Fruit fly (Drosophila melanogaster) whole organism, embryonic: Measurements from ENCODE around the gene CG17097.

Experiments used
- CG12769 ChIP-seq: fragments of 200-800 bp; sonication (Bioruptor generic); optimal IDR thresholded peaks from 2 replicates; lab custom pipeline; 2019; ENCODE audit warnings: missing biosample characterization, mild to moderate bottlenecking, missing genetic modification characterization, moderate library complexity
- CG13296 ChIP-seq: fragments of 200-800 bp; sonication (Bioruptor generic); optimal IDR thresholded peaks from 3 replicates; lab custom pipeline; 2018; ENCODE audit warnings: missing biosample characterization, mild to moderate bottlenecking, missing genetic modification characterization
- CG14050 ChIP-seq: fragments of 200-800 bp; sonication (Bioruptor generic); IDR thresholded peaks from 3 replicates; pipeline ENCODE4 v1.3.6; 2022; ENCODE audit warnings: missing biosample characterization, missing genetic modification characterization
- CG15696 ChIP-seq: fragments of 200-800 bp; sonication (Bioruptor generic); optimal IDR thresholded peaks from 2 replicates; lab custom pipeline; 2019; ENCODE audit warnings: missing biosample characterization, mild to moderate bottlenecking, missing genetic modification characterization, moderate library complexity
- CG16813 ChIP-seq: fragments of 200-800 bp; sonication (Bioruptor generic); IDR thresholded peaks from 3 replicates; pipeline ENCODE4 v1.3.6; 2022; ENCODE audit warnings: missing biosample characterization, missing genetic modification characterization; ENCODE audit not compliant: partially characterized antibody
- CG16815 ChIP-seq: fragments of 200-800 bp; sonication (Bioruptor generic); optimal IDR thresholded peaks from 3 replicates; lab custom pipeline; 2017; ENCODE audit warnings: missing biosample characterization, mild to moderate bottlenecking, missing genetic modification characterization
- CG2120 ChIP-seq: fragments of 200-800 bp; sonication (Bioruptor generic); optimal IDR thresholded peaks from 3 replicates; lab custom pipeline; 2016; ENCODE audit warnings: missing biosample characterization, missing genetic modification characterization
- CG2129 ChIP-seq: fragments of 200-800 bp; sonication (Bioruptor generic); IDR thresholded peaks from 2 replicates; pipeline ENCODE4 v1.3.6; 2022; ENCODE audit warnings: missing biosample characterization, missing genetic modification characterization; ENCODE audit not compliant: partially characterized antibody
- CG2678 ChIP-seq: fragments of 200-800 bp; sonication (Bioruptor generic); optimal IDR thresholded peaks from 3 replicates; lab custom pipeline; 2019; ENCODE audit warnings: missing biosample characterization, mild to moderate bottlenecking, missing genetic modification characterization, moderate library complexity
- CG30403 ChIP-seq: fragments of 200-800 bp; sonication (Bioruptor generic); optimal IDR thresholded peaks from 3 replicates; lab custom pipeline; 2016; ENCODE audit warnings: missing biosample characterization, missing genetic modification characterization
- CG32532 ChIP-seq: fragments of 200-800 bp; sonication (Bioruptor generic); IDR thresholded peaks from 2 replicates; pipeline ENCODE4 v1.3.6; 2022; ENCODE audit warnings: missing biosample characterization, missing genetic modification characterization
- CG3281 ChIP-seq: fragments of 200-800 bp; sonication (Bioruptor generic); optimal IDR thresholded peaks from 3 replicates; lab custom pipeline; 2017; ENCODE audit warnings: missing biosample characterization, mild to moderate bottlenecking, missing genetic modification characterization
- CG6654 ChIP-seq: fragments of 200-800 bp; sonication (Bioruptor generic); optimal IDR thresholded peaks from 2 replicates; lab custom pipeline; 2017; ENCODE audit warnings: missing biosample characterization, mild to moderate bottlenecking, missing genetic modification characterization
- CG7786 ChIP-seq: fragments of 200-800 bp; sonication (Bioruptor generic); optimal IDR thresholded peaks from 2 replicates; lab custom pipeline; 2016; ENCODE audit warnings: missing biosample characterization, missing genetic modification characterization
- CG9932 ChIP-seq: fragments of 200-800 bp; sonication (Bioruptor generic); IDR thresholded peaks from 2 replicates; pipeline ENCODE4 v1.3.6; 2022; ENCODE audit warnings: missing biosample characterization, missing genetic modification characterization
- CHES-1-like ChIP-seq: fragments of 200-800 bp; sonication (Bioruptor generic); optimal IDR thresholded peaks from 2 replicates; lab custom pipeline; 2016; ENCODE audit warnings: missing biosample characterization, missing genetic modification characterization
- D19B ChIP-seq: fragments of 200-800 bp; sonication (Bioruptor generic); optimal IDR thresholded peaks from 2 replicates; lab custom pipeline; 2017; ENCODE audit warnings: missing biosample characterization, mild to moderate bottlenecking, missing genetic modification characterization
- E2f1 ChIP-seq: fragments of 200-800 bp; sonication (Bioruptor generic); IDR thresholded peaks from 2 replicates; pipeline ENCODE4 v1.3.6; 2022; ENCODE audit warnings: missing biosample characterization, missing genetic modification characterization
- Ets65A ChIP-seq: fragments of 200-800 bp; sonication (Bioruptor generic); peaks from one replicate; lab custom pipeline; 2016; ENCODE audit warnings: missing biosample characterization, missing genetic modification characterization
- Hsf ChIP-seq: fragments of 200-800 bp; sonication (Bioruptor generic); optimal IDR thresholded peaks from 3 replicates; lab custom pipeline; 2016; ENCODE audit warnings: missing biosample characterization, missing genetic modification characterization
- Med ChIP-seq: fragments of 200-800 bp; sonication (Bioruptor generic); peaks from one replicate; lab custom pipeline; 2016; ENCODE audit warnings: missing biosample characterization, missing genetic modification characterization, mild to moderate bottlenecking, inconsistent platforms, moderate library complexity
- Meics ChIP-seq: fragments of 200-800 bp; sonication (Bioruptor generic); optimal IDR thresholded peaks from 2 replicates; lab custom pipeline; 2017; ENCODE audit warnings: missing biosample characterization, mild to moderate bottlenecking, missing genetic modification characterization
- NFAT ChIP-seq: fragments of 200-800 bp; sonication (Bioruptor generic); IDR thresholded peaks from 2 replicates; pipeline ENCODE4 v1.3.6; 2022; ENCODE audit warnings: missing biosample characterization, missing genetic modification characterization
- Rx ChIP-seq: fragments of 200-800 bp; sonication (Bioruptor generic); IDR thresholded peaks from 2 replicates; pipeline ENCODE4 v1.3.6; 2022; ENCODE audit warnings: missing biosample characterization, missing genetic modification characterization
- Usf ChIP-seq: fragments of 200-800 bp; sonication (Bioruptor generic); optimal IDR thresholded peaks from 2 replicates; lab custom pipeline; 2017; ENCODE audit warnings: missing genotype, missing biosample characterization, missing genetic modification characterization
- Xrp1 ChIP-seq: fragments of 200-800 bp; sonication (Bioruptor generic); IDR thresholded peaks from 2 replicates; pipeline ENCODE4 v1.3.6; 2022; ENCODE audit warnings: missing biosample characterization, missing genetic modification characterization
- ab ChIP-seq: fragments of 200-800 bp; sonication (Bioruptor generic); optimal IDR thresholded peaks from 2 replicates; lab custom pipeline; 2016; ENCODE audit warnings: missing biosample characterization, missing genetic modification characterization
- al ChIP-seq: fragments of 200-800 bp; sonication (Bioruptor generic); IDR thresholded peaks from 2 replicates; pipeline ENCODE4 v1.3.6; 2022; ENCODE audit warnings: missing biosample characterization, missing genetic modification characterization
- bcd ChIP-seq: fragments of 200-800 bp; sonication (Bioruptor generic); optimal IDR thresholded peaks from 2 replicates; lab custom pipeline; 2017; ENCODE audit warnings: missing biosample characterization, mild to moderate bottlenecking, missing genetic modification characterization
- dysf ChIP-seq: fragments of 200-800 bp; sonication (Bioruptor generic); IDR thresholded peaks from 3 replicates; pipeline ENCODE4 v1.3.6; 2022; ENCODE audit warnings: missing biosample characterization, missing genetic modification characterization
- gem ChIP-seq: fragments of 200-800 bp; sonication (Bioruptor generic); optimal IDR thresholded peaks from 2 replicates; lab custom pipeline; 2019; ENCODE audit warnings: missing biosample characterization, mild to moderate bottlenecking, missing genetic modification characterization, moderate library complexity
- grau ChIP-seq: fragments of 200-800 bp; optimal IDR thresholded peaks from 3 replicates; lab custom pipeline; 2019; ENCODE audit warnings: missing biosample characterization, mild to moderate bottlenecking, missing genetic modification characterization, moderate library complexity
- gro ChIP-seq: fragments of 200-800 bp; sonication (Bioruptor generic); optimal IDR thresholded peaks from 2 replicates; lab custom pipeline; 2016; ENCODE audit warnings: missing biosample characterization, missing genetic modification characterization
- lab ChIP-seq: fragments of 200-800 bp; sonication (Bioruptor generic); optimal IDR thresholded peaks from 3 replicates; lab custom pipeline; 2017; ENCODE audit warnings: missing biosample characterization, missing genetic modification characterization, mild to moderate bottlenecking, moderate library complexity, missing genetic modification reagents
- lilli ChIP-seq: fragments of 200-800 bp; sonication (Bioruptor generic); optimal IDR thresholded peaks from 3 replicates; lab custom pipeline; 2016; ENCODE audit warnings: missing biosample characterization, missing genetic modification characterization
- lola ChIP-seq, 3 experiments: fragments of >200 bp in 2 of 3; fragments of 200-800 bp in 1 of 3; sonication (Bioruptor generic) in 1 of 3; optimal IDR thresholded peaks; 2 replicates each; lab custom pipeline; 2017 to 2019; ENCODE audit warnings: missing biosample characterization in 3 of 3, missing genetic modification characterization in 3 of 3, mild to moderate bottlenecking in 1 of 3, moderate library complexity in 1 of 3
- mirr ChIP-seq: fragments of 200-800 bp; sonication (Bioruptor generic); optimal IDR thresholded peaks from 3 replicates; lab custom pipeline; 2018; ENCODE audit warnings: missing biosample characterization, mild to moderate bottlenecking, missing genetic modification characterization
- prd ChIP-seq, 3 experiments: fragments of >200 bp in 2 of 3; fragments of 200-800 bp in 1 of 3; sonication (Bioruptor generic) in 1 of 3; optimal IDR thresholded peaks in 2 of 3; IDR thresholded peaks in 1 of 3; 2 replicates in 2 of 3; 3 replicates in 1 of 3; pipeline versions ENCODE4 v1.3.6 to Lab custom; 2017 to 2022; ENCODE audit warnings: missing biosample characterization in 1 of 3, missing genetic modification characterization in 1 of 3
- pros ChIP-seq: fragments of 200-800 bp; sonication (Bioruptor generic); optimal IDR thresholded peaks from 3 replicates; lab custom pipeline; 2019; ENCODE audit warnings: missing biosample characterization, mild to moderate bottlenecking, missing genetic modification characterization, moderate library complexity
- row ChIP-seq: fragments of 200-800 bp; sonication (Bioruptor generic); IDR thresholded peaks from 3 replicates; pipeline ENCODE4 v1.3.6; 2022; ENCODE audit warnings: missing biosample characterization, missing genetic modification characterization
- sens ChIP-seq: fragments of 200-800 bp; sonication (Bioruptor generic); peaks from one replicate; lab custom pipeline; 2016; ENCODE audit warnings: missing biosample characterization, missing genetic modification characterization
- slbo ChIP-seq: fragments of 200-800 bp; sonication (Bioruptor generic); IDR thresholded peaks from 2 replicates; pipeline ENCODE4 v1.3.6; 2022; ENCODE audit warnings: missing biosample characterization, missing genetic modification characterization
- tio ChIP-seq: fragments of 200-800 bp; sonication (Bioruptor generic); optimal IDR thresholded peaks from 2 replicates; lab custom pipeline; 2017; ENCODE audit warnings: missing biosample characterization, missing genetic modification characterization, inconsistent platforms
- vvl ChIP-seq: fragments of 200-800 bp; sonication (Bioruptor generic); IDR thresholded peaks from 2 replicates; pipeline ENCODE4 v1.3.6; 2022; ENCODE audit warnings: missing biosample characterization, missing genetic modification characterization
- yki ChIP-seq: fragments of >200 bp; optimal IDR thresholded peaks from 3 replicates; lab custom pipeline; 2018
- zfh2 ChIP-seq: fragments of 200-800 bp; sonication (Bioruptor generic); optimal IDR thresholded peaks from 2 replicates; lab custom pipeline; 2016; ENCODE audit warnings: missing biosample characterization, missing genetic modification characterization

The CG17097 gene

DNA sequence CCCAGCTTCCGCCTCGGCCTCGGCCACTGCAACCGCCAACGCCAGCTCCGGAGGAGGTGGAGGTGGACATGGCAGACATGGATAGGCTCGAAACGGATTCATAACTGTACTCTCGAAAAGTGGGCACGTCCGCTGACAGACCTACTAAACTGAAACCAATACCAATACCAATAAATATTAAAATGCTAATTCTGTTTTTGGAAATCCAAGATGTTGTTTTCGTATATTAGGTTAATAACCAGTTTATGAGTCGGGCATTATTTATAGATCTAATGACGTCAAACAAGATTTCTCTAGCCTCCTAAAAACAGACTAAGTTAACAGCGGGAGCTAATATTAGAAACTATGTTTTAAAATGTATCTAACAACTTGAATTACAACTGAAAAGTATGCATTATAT is 36.0 kb downstream of the CG17097 start (continued):
- TF ChIP-seq pros (GFP tag; lab: Kevin White, UChicago), result peak; percentile 42
- TF ChIP-seq yki, result no peak

DNA sequence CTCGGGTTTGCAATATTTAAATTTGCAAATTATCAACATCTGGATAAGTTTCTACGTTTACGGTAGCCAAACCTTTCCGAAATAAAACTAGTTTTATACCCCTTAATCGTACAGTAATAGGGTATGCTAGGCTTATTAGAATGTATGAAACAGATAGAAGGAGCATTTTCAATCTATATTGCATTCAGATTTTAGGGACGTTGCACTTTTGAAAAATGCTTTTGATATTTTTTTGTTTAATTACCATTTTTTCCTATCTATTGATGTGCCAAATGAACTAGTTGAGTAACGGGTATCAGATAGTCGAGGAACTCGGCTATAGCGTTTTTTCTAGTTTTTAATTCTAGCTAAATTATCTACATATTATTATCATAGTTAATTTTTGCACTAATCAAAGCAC is 36.7 kb downstream of the CG17097 start:
- TF ChIP-seq gro (GFP tag; lab: Kevin White, UChicago) (peak; percentile 22), CG32532 (peak; percentile 61), Xrp1 (peak; percentile 23; the same call in 1 of the 2 replicates), CG2678 (tag; lab: Kevin White, UChicago) (peak; percentile 30), sens (GFP tag; lab: Kevin White, UChicago) (peak; percentile 36), prd (optimal IDR thresholded peaks at IDR 0.05; lab: Kevin White, UChicago) (no peak), prd (GFP tag; IDR thresholded peaks at IDR 0.05; lab: Robert Waterston, UW) (0 out of 3 replicates have a peak, but pooled peaks have one; percentile 11), lola (GFP tag; optimal IDR thresholded peaks at IDR 0.05; lab: Kevin White, UChicago) (no peak), mirr (GFP tag; lab: Kevin White, UChicago) (no peak), CG16813 (GFP tag; lab: Robert Waterston, UW) (0 out of 3 replicates have a peak, but pooled peaks have one; percentile 14), CG15696 (tag; lab: Kevin White, UChicago) (no peak), CG30403 (GFP tag; lab: Kevin White, UChicago) (peak; percentile 1), D19B (GFP tag; lab: Kevin White, UChicago) (peak; percentile 86), CG2129 (GFP tag; lab: Robert Waterston, UW) (no peak), ab (GFP tag; lab: Kevin White, UChicago) (no peak), vvl (GFP tag; lab: Robert Waterston, UW) (0 out of 2 replicates have a peak, but pooled peaks have one; percentile 15), row (peak; percentile 23; the same call in 1 of the 3 replicates), CG7786 (GFP tag; lab: Kevin White, UChicago) (peak; percentile 10), E2f1 (GFP tag; lab: Robert Waterston, UW) (no peak), lilli (GFP tag; lab: Kevin White, UChicago) (peak; percentile 43), Med (GFP tag; lab: Kevin White, UChicago) (peak; percentile 87), bcd (GFP tag; lab: Kevin White, UChicago) (peak; percentile 4), Meics (GFP tag; lab: Kevin White, UChicago) (peak; percentile 26), zfh2 (GFP tag; lab: Kevin White, UChicago) (peak; percentile 26), CG9932 (GFP tag; lab: Robert Waterston, UW) (peak; percentile 72), CG13296 (no peak), CG16815 (GFP tag; lab: Kevin White, UChicago) (peak; percentile 18), dysf (peak; percentile 5; the same call in 1 of the 3 replicates), CG6654 (GFP tag; lab: Kevin White, UChicago) (no peak), gem (tag; lab: Kevin White, UChicago) (peak; percentile 42), CG14050 (no peak), al (peak; percentile 5; the same call in 1 of the 2 replicates), tio (GFP tag; lab: Kevin White, UChicago) (peak; percentile 18), Ets65A (no peak), lab (peak; percentile 1), Usf (GFP tag; lab: Kevin White, UChicago) (peak; percentile 7), CHES-1-like (no peak), CG12769 (tag; lab: Kevin White, UChicago) (peak; percentile 4), slbo (peak; percentile 28; the same call in 1 of the 2 replicates), CG2120 (peak; percentile 56), NFAT (GFP tag; lab: Robert Waterston, UW) (0 out of 2 replicates have a peak, but pooled peaks have one; percentile 24), Rx (GFP tag; lab: Robert Waterston, UW) (no peak), grau (peak; percentile 18), Hsf (peak; percentile 14), CG3281 (GFP tag; lab: Kevin White, UChicago) (peak; percentile 18)
